Worm (Caenorhabditis elegans) whole organism, L3 larva: ENCODE results near the gene mnp-1.
"Not testable (repeated sequence)": the region's sequence is repeated elsewhere in the genome, so short reads cannot be mapped to it uniquely, and the experiment has no call there.

Experiments
- aly-2 ChIP-seq: fragments of 150-350 bp; optimal IDR thresholded peaks from 2 replicates; lab custom pipeline; 2014; ENCODE audit warnings: missing biosample characterization, missing genetic modification characterization
- ceh-28 ChIP-seq: fragments of 150-350 bp; optimal IDR thresholded peaks from 2 replicates; lab custom pipeline; 2014; ENCODE audit warnings: missing biosample characterization, missing genetic modification reagents, missing genetic modification characterization
- ceh-82 ChIP-seq: fragments of 150-350 bp; optimal IDR thresholded peaks from 2 replicates; lab custom pipeline; 2014; ENCODE audit warnings: missing biosample characterization, missing genetic modification characterization
- egl-5 ChIP-seq: fragments of 150-350 bp; optimal IDR thresholded peaks from 2 replicates; lab custom pipeline; 2017; ENCODE audit warnings: missing biosample characterization, missing genetic modification reagents, missing genetic modification characterization, inconsistent platforms
- lin-39 ChIP-seq: fragments of 150-350 bp; optimal IDR thresholded peaks from 2 replicates; lab custom pipeline; 2018; ENCODE audit warnings: missing biosample characterization, missing genetic modification reagents, missing genetic modification characterization
- nfya-1 ChIP-seq: sonication (generic microtip); optimal IDR thresholded peaks from 2 replicates; lab custom pipeline; 2017; ENCODE audit warnings: missing genetic modification characterization, mild to moderate bottlenecking, missing compliant biosample characterization, antibody characterized with exemption, moderate library complexity; ENCODE audit not compliant: insufficient read depth
- nhr-237 ChIP-seq: fragments of 150-350 bp; optimal IDR thresholded peaks from 2 replicates; lab custom pipeline; 2014; ENCODE audit warnings: missing biosample characterization, missing genetic modification characterization
- nhr-77 ChIP-seq: fragments of 150-350 bp; optimal IDR thresholded peaks from 2 replicates; lab custom pipeline; 2014; ENCODE audit warnings: missing biosample characterization, missing genetic modification characterization
- skn-1 ChIP-seq: fragments of 150-350 bp; optimal IDR thresholded peaks from 2 replicates; lab custom pipeline; 2014; ENCODE audit warnings: missing biosample characterization, missing genetic modification characterization
- unc-39 ChIP-seq: sonication (generic microtip); optimal IDR thresholded peaks from 4 replicates; lab custom pipeline; 2017; ENCODE audit warnings: missing biosample characterization, missing genetic modification characterization
- unc-62 ChIP-seq: fragments of 150-350 bp; sonication (generic microtip); optimal IDR thresholded peaks from 4 replicates; lab custom pipeline; 2014; ENCODE audit warnings: missing biosample characterization, missing genetic modification reagents, missing genetic modification characterization
- zag-1 ChIP-seq: fragments of 150-350 bp; optimal IDR thresholded peaks from 2 replicates; lab custom pipeline; 2014; ENCODE audit warnings: missing biosample characterization, missing genetic modification characterization

ce11 chrIII:4369381-4369809 lies 13.0 kb downstream of the mnp-1 start:
- not testable (repeated sequence) for TF ChIP-seq unc-39; ceh-82 (tag; lab: Kevin White, UChicago); nhr-237 (tag; lab: Kevin White, UChicago); aly-2; skn-1 (tag; lab: Kevin White, UChicago); lin-39; egl-5 (tag; lab: Kevin White, UChicago); zag-1 (tag; lab: Kevin White, UChicago); unc-62 (GFP tag; lab: Kevin White, UChicago); nhr-77 (tag; lab: Kevin White, UChicago)
- TF ChIP-seq ceh-28 (peak; percentile 23), nfya-1 (peak; percentile 40)
